Fruit fly (Drosophila melanogaster) Kc167 (cell line): ENCODE measurements around the gene chas.

Experiments used
- Myc ChIP-seq: fragments of >200 bp; optimal IDR thresholded peaks from 2 replicates; lab custom pipeline; 2017; ENCODE audit warnings: missing external identifiers
- Sin3A ChIP-seq: fragments of >200 bp; optimal IDR thresholded peaks from 2 replicates; lab custom pipeline; 2018; ENCODE audit warnings: missing external identifiers
- h ChIP-seq: fragments of >200 bp; optimal IDR thresholded peaks from 3 replicates; lab custom pipeline; 2018; ENCODE audit warnings: missing external identifiers
- insv ChIP-seq: fragments of >200 bp; optimal IDR thresholded peaks from 3 replicates; lab custom pipeline; 2018; ENCODE audit warnings: missing external identifiers
- psq ChIP-seq: fragments of >200 bp; optimal IDR thresholded peaks from 2 replicates; lab custom pipeline; 2017; ENCODE audit warnings: missing external identifiers
- ttk ChIP-seq: sonication (Bioruptor generic); optimal IDR thresholded peaks from 2 replicates; lab custom pipeline; 2017; ENCODE audit warnings: missing external identifiers

DNA sequence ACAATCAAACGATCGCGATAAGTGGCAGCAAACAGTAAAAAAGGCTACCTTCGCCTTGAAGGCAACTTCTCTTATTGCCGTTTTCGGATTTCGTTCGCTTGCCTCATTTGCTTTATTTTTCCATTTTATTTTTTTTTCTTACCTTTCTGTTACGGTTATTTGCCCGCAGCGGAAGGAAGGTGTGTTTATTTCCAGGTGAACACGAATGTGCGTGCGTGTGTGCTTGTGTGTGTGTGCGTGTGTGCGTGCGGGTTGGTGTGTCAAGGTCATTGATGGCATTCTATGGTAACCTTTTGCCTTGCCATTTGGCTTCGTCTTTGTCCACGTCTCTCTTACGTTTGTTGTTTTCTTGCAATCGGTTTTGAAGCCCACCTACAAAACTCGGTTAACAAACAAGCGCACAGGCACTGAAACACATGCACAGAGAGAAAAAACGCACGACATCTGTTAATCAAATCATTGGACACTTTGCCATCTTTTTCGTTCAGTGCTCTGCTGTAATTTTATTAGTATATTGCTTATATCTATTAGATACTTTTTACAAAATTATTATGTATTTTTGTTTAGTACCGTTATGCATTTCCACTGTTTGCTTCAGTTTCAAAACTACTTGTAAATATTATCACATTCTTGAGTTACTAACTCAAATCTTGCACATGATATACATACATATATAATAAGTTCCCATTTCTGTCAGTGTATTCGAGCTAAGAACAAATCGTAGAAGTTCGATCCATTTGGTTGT, 14.6 kb upstream of the chas start:
- TF ChIP-seq Myc (lab: Kevin White, UChicago), result no peak
- no peak for TF ChIP-seq psq
- no peak for TF ChIP-seq ttk (lab: Kevin White, UChicago)
- no peak for TF ChIP-seq insv (lab: Kevin White, UChicago)
- TF ChIP-seq h (lab: Kevin White, UChicago), result no peak
- TF ChIP-seq Sin3A (lab: Kevin White, UChicago), result no peak
